Fruit fly (Drosophila melanogaster) whole organism, embryonic: ENCODE results near the gene Tpr2.

ENCODE experiments used
- BtbVII ChIP-seq: fragments of 200-800 bp; sonication (Bioruptor generic); optimal IDR thresholded peaks from 3 replicates; lab custom pipeline; 2017; ENCODE audit warnings: missing biosample characterization, mild to moderate bottlenecking, missing genetic modification characterization
- CG10321 ChIP-seq: fragments of 200-800 bp; sonication (Bioruptor generic); IDR thresholded peaks from 2 replicates; pipeline ENCODE4 v1.3.6; 2022; ENCODE audit warnings: missing biosample characterization, missing genetic modification characterization
- CG10543 ChIP-seq: fragments of 200-800 bp; sonication (Bioruptor generic); optimal IDR thresholded peaks from 3 replicates; lab custom pipeline; 2017; ENCODE audit warnings: missing biosample characterization, mild to moderate bottlenecking, missing genetic modification characterization, moderate library complexity
- CG10959 ChIP-seq: fragments of 200-800 bp; sonication (Bioruptor generic); IDR thresholded peaks from 2 replicates; pipeline ENCODE4 v1.3.6; 2022; ENCODE audit warnings: missing biosample characterization, missing genetic modification characterization
- CG11085 ChIP-seq: fragments of 200-800 bp; sonication (Bioruptor generic); IDR thresholded peaks from 2 replicates; pipeline ENCODE4 v1.3.6; 2022; ENCODE audit warnings: missing biosample characterization, missing genetic modification characterization
- CG11398 ChIP-seq: fragments of 200-800 bp; sonication (Bioruptor generic); optimal IDR thresholded peaks from 2 replicates; lab custom pipeline; 2016; ENCODE audit warnings: missing biosample characterization, missing genetic modification characterization
- CG1603 ChIP-seq: fragments of 200-800 bp; sonication (Bioruptor generic); optimal IDR thresholded peaks from 2 replicates; lab custom pipeline; 2019; ENCODE audit warnings: missing biosample characterization, mild to moderate bottlenecking, missing genetic modification characterization, moderate library complexity
- CG17802 ChIP-seq: fragments of 200-800 bp; sonication (Bioruptor generic); optimal IDR thresholded peaks from 2 replicates; lab custom pipeline; 2018; ENCODE audit warnings: missing biosample characterization, mild to moderate bottlenecking, missing genetic modification characterization, moderate library complexity
- CG2116 ChIP-seq: fragments of 200-800 bp; sonication (Bioruptor generic); optimal IDR thresholded peaks from 3 replicates; lab custom pipeline; 2018; ENCODE audit warnings: missing biosample characterization, mild to moderate bottlenecking, missing genetic modification characterization
- CG2712 ChIP-seq: fragments of 200-800 bp; optimal IDR thresholded peaks from 3 replicates; lab custom pipeline; 2019; ENCODE audit warnings: missing biosample characterization, mild to moderate bottlenecking, missing genetic modification characterization, moderate library complexity
- CG2889 ChIP-seq: fragments of 200-800 bp; sonication (Bioruptor generic); IDR thresholded peaks from 3 replicates; pipeline ENCODE4 v1.3.6; 2022; ENCODE audit warnings: missing biosample characterization, missing genetic modification characterization
- CG30403 ChIP-seq: fragments of 200-800 bp; sonication (Bioruptor generic); optimal IDR thresholded peaks from 3 replicates; lab custom pipeline; 2016; ENCODE audit warnings: missing biosample characterization, missing genetic modification characterization
- CG31388 ChIP-seq: fragments of 200-800 bp; sonication (Bioruptor generic); optimal IDR thresholded peaks from 2 replicates; lab custom pipeline; 2016; ENCODE audit warnings: missing biosample characterization, missing genetic modification characterization
- CG3163 ChIP-seq: fragments of 200-800 bp; sonication (Bioruptor generic); optimal IDR thresholded peaks from 3 replicates; lab custom pipeline; 2016; ENCODE audit warnings: missing biosample characterization, missing genetic modification characterization
- CG4730 ChIP-seq: fragments of 200-800 bp; sonication (Bioruptor generic); IDR thresholded peaks from 2 replicates; pipeline ENCODE4 v1.3.6; 2022; ENCODE audit warnings: missing biosample characterization, missing genetic modification characterization
- CG4854 ChIP-seq: fragments of 200-800 bp; sonication (Bioruptor generic); optimal IDR thresholded peaks from 2 replicates; lab custom pipeline; 2016; ENCODE audit warnings: missing biosample characterization, missing genetic modification characterization, inconsistent platforms
- CG5953 ChIP-seq: fragments of 200-800 bp; sonication (Bioruptor generic); IDR thresholded peaks from 2 replicates; pipeline ENCODE4 v1.3.6; 2022; ENCODE audit warnings: missing biosample characterization, missing genetic modification characterization
- CG8290 ChIP-seq, 3 experiments: fragments of 200-800 bp; sonication (Bioruptor generic); optimal IDR thresholded peaks; 2 replicates each; lab custom pipeline; 2016 to 2019; ENCODE audit warnings: missing biosample characterization in 3 of 3, missing genetic modification characterization in 3 of 3, mild to moderate bottlenecking in 2 of 3, moderate library complexity in 1 of 3
- CkIIα-i1 ChIP-seq: fragments of 200-800 bp; sonication (Bioruptor generic); IDR thresholded peaks from 2 replicates; pipeline ENCODE4 v1.3.6; 2022; ENCODE audit warnings: missing biosample characterization, missing genetic modification characterization
- D19A ChIP-seq: fragments of 200-800 bp; optimal IDR thresholded peaks from 3 replicates; lab custom pipeline; 2019; ENCODE audit warnings: missing biosample characterization, mild to moderate bottlenecking, missing genetic modification characterization, moderate library complexity
- Dad ChIP-seq: fragments of 200-800 bp; sonication (Bioruptor generic); optimal IDR thresholded peaks from 3 replicates; lab custom pipeline; 2016; ENCODE audit warnings: missing biosample characterization, missing genetic modification characterization
- Deaf1 ChIP-seq: fragments of 200-800 bp; optimal IDR thresholded peaks from 3 replicates; lab custom pipeline; 2019; ENCODE audit warnings: missing biosample characterization, mild to moderate bottlenecking, missing genetic modification characterization, moderate library complexity
- Fer2 ChIP-seq: fragments of 200-800 bp; sonication (Bioruptor generic); optimal IDR thresholded peaks from 2 replicates; lab custom pipeline; 2018; ENCODE audit warnings: missing biosample characterization, mild to moderate bottlenecking, missing genetic modification characterization, moderate library complexity
- Gsc ChIP-seq: fragments of 200-800 bp; sonication (Bioruptor generic); IDR thresholded peaks from 2 replicates; pipeline ENCODE4 v1.3.6; 2022; ENCODE audit warnings: missing biosample characterization, missing genetic modification characterization
- Hmr ChIP-seq: fragments of 200-800 bp; sonication (Bioruptor generic); optimal IDR thresholded peaks from 3 replicates; lab custom pipeline; 2017; ENCODE audit warnings: mild to moderate bottlenecking, missing biosample characterization, missing genetic modification reagents, missing genetic modification characterization
- Hr51 ChIP-seq, 2 experiments: fragments of 200-800 bp; sonication (Bioruptor generic); optimal IDR thresholded peaks; 2 replicates in 1 of 2; 3 replicates in 1 of 2; lab custom pipeline; 2016 to 2018; ENCODE audit warnings: missing biosample characterization in 2 of 2, missing genetic modification characterization in 2 of 2, mild to moderate bottlenecking in 1 of 2, moderate library complexity in 1 of 2
- Hr78 ChIP-seq, 2 experiments: fragments of 200-800 bp in 1 of 2; fragments of >200 bp in 1 of 2; sonication (Bioruptor generic) in 1 of 2; optimal IDR thresholded peaks; 2 replicates each; lab custom pipeline; 2017 to 2019; ENCODE audit warnings: missing biosample characterization in 2 of 2, missing genetic modification characterization in 2 of 2, mild to moderate bottlenecking in 1 of 2, moderate library complexity in 1 of 2
- Lhr ChIP-seq: fragments of 200-800 bp; sonication (Bioruptor generic); optimal IDR thresholded peaks from 3 replicates; lab custom pipeline; 2017; ENCODE audit warnings: mild to moderate bottlenecking, missing biosample characterization, missing genetic modification reagents, missing genetic modification characterization
- Max ChIP-seq: fragments of 200-800 bp; sonication (Bioruptor generic); optimal IDR thresholded peaks from 2 replicates; lab custom pipeline; 2016; ENCODE audit warnings: missing biosample characterization, mild to moderate bottlenecking, missing genetic modification characterization
- NFAT ChIP-seq: fragments of 200-800 bp; sonication (Bioruptor generic); IDR thresholded peaks from 2 replicates; pipeline ENCODE4 v1.3.6; 2022; ENCODE audit warnings: missing biosample characterization, missing genetic modification characterization
- NfI ChIP-seq: fragments of 200-800 bp; sonication (Bioruptor generic); optimal IDR thresholded peaks from 3 replicates; lab custom pipeline; 2018; ENCODE audit warnings: missing biosample characterization, mild to moderate bottlenecking, missing genetic modification characterization, moderate library complexity
- Pdp1 ChIP-seq, 2 experiments: fragments of 200-800 bp; sonication (Bioruptor generic); optimal IDR thresholded peaks; 3 replicates each; lab custom pipeline; 2016; ENCODE audit warnings: missing biosample characterization in 2 of 2, missing genetic modification characterization in 2 of 2, mild to moderate bottlenecking in 1 of 2, moderate library complexity in 1 of 2
- Rx ChIP-seq: fragments of 200-800 bp; sonication (Bioruptor generic); IDR thresholded peaks from 2 replicates; pipeline ENCODE4 v1.3.6; 2022; ENCODE audit warnings: missing biosample characterization, missing genetic modification characterization
- Side ChIP-seq: fragments of 200-800 bp; sonication (Bioruptor generic); optimal IDR thresholded peaks from 2 replicates; lab custom pipeline; 2016; ENCODE audit warnings: missing biosample characterization, missing genetic modification characterization
- TFAM ChIP-seq: fragments of 200-800 bp; sonication (Bioruptor generic); optimal IDR thresholded peaks from 2 replicates; lab custom pipeline; 2017; ENCODE audit warnings: missing biosample characterization, missing genetic modification characterization, inconsistent platforms
- Trl ChIP-seq, 3 experiments: fragments of >200 bp in 2 of 3; fragments of 200-800 bp in 1 of 3; sonication (Bioruptor generic) in 1 of 3; optimal IDR thresholded peaks; 2 replicates in 1 of 3; 3 replicates in 2 of 3; lab custom pipeline; 2016 to 2017; ENCODE audit warnings: missing biosample characterization in 1 of 3, missing genetic modification characterization in 1 of 3
- caup ChIP-seq: fragments of 200-800 bp; sonication (Bioruptor generic); optimal IDR thresholded peaks from 3 replicates; lab custom pipeline; 2017; ENCODE audit warnings: missing biosample characterization, mild to moderate bottlenecking, missing genetic modification characterization, moderate library complexity; ENCODE audit not compliant: severe bottlenecking
- danr ChIP-seq: fragments of 200-800 bp; sonication (Bioruptor generic); IDR thresholded peaks from 2 replicates; pipeline ENCODE4 v1.3.6; 2022; ENCODE audit warnings: missing biosample characterization, missing genetic modification characterization
- fru ChIP-seq: fragments of >200 bp; optimal IDR thresholded peaks from 2 replicates; lab custom pipeline; 2017
- ftz-f1 ChIP-seq: fragments of 200-800 bp; sonication (Bioruptor generic); optimal IDR thresholded peaks from 2 replicates; lab custom pipeline; 2016; ENCODE audit warnings: missing biosample characterization, missing genetic modification characterization
- gcm ChIP-seq: fragments of 200-800 bp; sonication (Bioruptor generic); optimal IDR thresholded peaks from 2 replicates; lab custom pipeline; 2019; ENCODE audit warnings: missing biosample characterization, mild to moderate bottlenecking, missing genetic modification characterization, moderate library complexity
- kni ChIP-seq: fragments of 200-800 bp; sonication (Bioruptor generic); optimal IDR thresholded peaks from 3 replicates; lab custom pipeline; 2017; ENCODE audit warnings: mild to moderate bottlenecking, missing biosample characterization, missing genetic modification reagents, missing genetic modification characterization
- lbe ChIP-seq: fragments of 200-800 bp; sonication (Bioruptor generic); optimal IDR thresholded peaks from 2 replicates; lab custom pipeline; 2016; ENCODE audit warnings: missing biosample characterization, mild to moderate bottlenecking, missing genetic modification characterization
- lov ChIP-seq, 2 experiments: fragments of 200-800 bp in 1 of 2; fragments of >200 bp in 1 of 2; sonication (Bioruptor generic) in 1 of 2; IDR thresholded peaks in 1 of 2; optimal IDR thresholded peaks in 1 of 2; 2 replicates in 1 of 2; 3 replicates in 1 of 2; pipeline versions ENCODE4 v1.3.6 to Lab custom; 2017 to 2022; ENCODE audit warnings: missing biosample characterization in 1 of 2, missing genetic modification characterization in 1 of 2
- odd ChIP-seq: fragments of 200-800 bp; sonication (Bioruptor generic); optimal IDR thresholded peaks from 2 replicates; lab custom pipeline; 2017; ENCODE audit warnings: missing biosample characterization, mild to moderate bottlenecking, missing genetic modification characterization
- phol ChIP-seq: fragments of 200-800 bp; sonication (Bioruptor generic); optimal IDR thresholded peaks from 3 replicates; lab custom pipeline; 2018; ENCODE audit warnings: missing biosample characterization, mild to moderate bottlenecking, missing genetic modification characterization, moderate library complexity
- run ChIP-seq: fragments of 200-800 bp; sonication (Bioruptor generic); optimal IDR thresholded peaks from 3 replicates; lab custom pipeline; 2018; ENCODE audit warnings: missing biosample characterization, mild to moderate bottlenecking, missing genetic modification characterization
- trh ChIP-seq: fragments of 200-800 bp; sonication (Bioruptor generic); optimal IDR thresholded peaks from 2 replicates; lab custom pipeline; 2016; ENCODE audit warnings: missing biosample characterization, missing genetic modification characterization

Gene Tpr2

dm6 chr2L:16535071-16535581 lies 43.8 kb downstream of the Tpr2 start (continued):
- peak; percentile 62 for TF ChIP-seq CG3163 (GFP tag; lab: Kevin White, UChicago)
- TF ChIP-seq Rx (GFP tag; lab: Robert Waterston, UW), result peak; percentile 28; the same call in 1 of the 2 replicates
- peak; percentile 18; the same call in 1 of the 2 replicates for TF ChIP-seq NFAT
- TF ChIP-seq caup (GFP tag; lab: Kevin White, UChicago), result peak; percentile 61
- TF ChIP-seq Dad (GFP tag; lab: Kevin White, UChicago), result peak; percentile 43
- TF ChIP-seq CG2712 (tag; lab: Kevin White, UChicago), result peak; percentile 75
- TF ChIP-seq Deaf1 (tag; lab: Kevin White, UChicago), result peak; percentile 48
- no peak for TF ChIP-seq CG4730
- no peak for TF ChIP-seq CG10959
- peak; percentile 47 for TF ChIP-seq D19A (tag; lab: Kevin White, UChicago)
- TF ChIP-seq Hr51 (GFP tag; optimal IDR thresholded peaks at IDR 0.05; lab: Kevin White, UChicago), result peak; percentile 44 to 87
- TF ChIP-seq Fer2 (tag; lab: Kevin White, UChicago), result peak; percentile 50
- TF ChIP-seq trh (GFP tag; lab: Kevin White, UChicago), result no peak
- peak; percentile 53 for TF ChIP-seq CG4854 (GFP tag; lab: Kevin White, UChicago)
- TF ChIP-seq CG10543 (GFP tag; lab: Kevin White, UChicago), result peak; percentile 11
- peak; percentile 60 for TF ChIP-seq run
- peak; percentile 38 for TF ChIP-seq odd (GFP tag; lab: Kevin White, UChicago)
- TF ChIP-seq fru (lab: Kevin White, UChicago), result no peak
- TF ChIP-seq CG30403 (GFP tag; lab: Kevin White, UChicago), result peak; percentile 83
- no peak for TF ChIP-seq kni (GFP tag; lab: Kevin White, UChicago)
- TF ChIP-seq Side (GFP tag; lab: Kevin White, UChicago), result peak; percentile 69
- TF ChIP-seq CG2116 (GFP tag; lab: Kevin White, UChicago), result no peak
- no peak for TF ChIP-seq TFAM (GFP tag; lab: Kevin White, UChicago)
- TF ChIP-seq Gsc, result no peak
- TF ChIP-seq Trl (optimal IDR thresholded peaks at IDR 0.05; lab: Kevin White, UChicago), result peak in 1 of 2 experiments; percentile 41
- TF ChIP-seq Trl (GFP tag; optimal IDR thresholded peaks at IDR 0.05; lab: Kevin White, UChicago), result peak; percentile 63
- no peak for TF ChIP-seq CkIIα-i1
- peak; percentile 84 for TF ChIP-seq NfI
- peak; percentile 75 for TF ChIP-seq Max
- no peak for TF ChIP-seq CG10321
- TF ChIP-seq lov (optimal IDR thresholded peaks at IDR 0.05; lab: Kevin White, UChicago), result no peak
- no peak for TF ChIP-seq lov (GFP tag; IDR thresholded peaks at IDR 0.05; lab: Robert Waterston, UW)
- TF ChIP-seq CG5953 (GFP tag; lab: Robert Waterston, UW), result no peak
- no peak for TF ChIP-seq CG8290 (GFP tag; optimal IDR thresholded peaks at IDR 0.05; lab: Kevin White, UChicago)
- peak in 1 of 2 experiments; percentile 42 for TF ChIP-seq CG8290 (tag; optimal IDR thresholded peaks at IDR 0.05; lab: Kevin White, UChicago)
- no peak for TF ChIP-seq Lhr (GFP tag; lab: Kevin White, UChicago)
- TF ChIP-seq Hr78 (GFP tag; optimal IDR thresholded peaks at IDR 0.05; lab: Kevin White, UChicago), result peak in 1 of 2 experiments; percentile 35
- peak; percentile 44 for TF ChIP-seq BtbVII (GFP tag; lab: Kevin White, UChicago)
- peak; percentile 13 for TF ChIP-seq CG1603 (tag; lab: Kevin White, UChicago)
- no peak for TF ChIP-seq CG11085
- peak; percentile 84 for TF ChIP-seq phol (tag; lab: Kevin White, UChicago)
- TF ChIP-seq Hmr (GFP tag; lab: Kevin White, UChicago), result peak; percentile 80
- peak; percentile 69 to 71 for TF ChIP-seq Pdp1 (GFP tag; optimal IDR thresholded peaks at IDR 0.05; lab: Kevin White, UChicago)
- TF ChIP-seq danr, result no peak
- TF ChIP-seq gcm, result peak; percentile 31
- peak; percentile 9 for TF ChIP-seq CG17802
- TF ChIP-seq CG31388 (GFP tag; lab: Kevin White, UChicago), result no peak
- TF ChIP-seq CG2889, result 0 out of 3 replicates have a peak, but pooled peaks have one; percentile 9
- TF ChIP-seq CG11398 (GFP tag; lab: Kevin White, UChicago), result peak; percentile 21
- TF ChIP-seq lbe (GFP tag; lab: Kevin White, UChicago), result peak; percentile 8
- no peak for TF ChIP-seq ftz-f1
